Fruit fly (Drosophila melanogaster) whole organism, embryonic: Measurements from ENCODE around the gene Ran-like.

Source experiments
- Adf1 ChIP-seq: fragments of 200-800 bp; sonication (Bioruptor generic); IDR thresholded peaks from 2 replicates; pipeline ENCODE4 v1.3.6; 2022; ENCODE audit warnings: missing biosample characterization, missing genetic modification characterization
- Antp ChIP-seq: fragments of 200-800 bp; sonication (Bioruptor generic); optimal IDR thresholded peaks from 3 replicates; lab custom pipeline; 2016; ENCODE audit warnings: missing biosample characterization, missing genetic modification characterization
- Atf-2 ChIP-seq: fragments of 200-800 bp; sonication (Bioruptor generic); optimal IDR thresholded peaks from 2 replicates; lab custom pipeline; 2016; ENCODE audit warnings: missing biosample characterization, missing genetic modification characterization
- Bteb2 ChIP-seq: fragments of 200-800 bp; sonication (Bioruptor generic); optimal IDR thresholded peaks from 2 replicates; lab custom pipeline; 2016; ENCODE audit warnings: missing biosample characterization, missing genetic modification characterization
- C15 ChIP-seq: fragments of 200-800 bp; sonication (Bioruptor generic); IDR thresholded peaks from 3 replicates; pipeline ENCODE4 v1.3.6; 2022; ENCODE audit warnings: missing biosample characterization, missing genetic modification characterization
- CG10267 ChIP-seq: fragments of 200-800 bp; sonication (Bioruptor generic); optimal IDR thresholded peaks from 2 replicates; lab custom pipeline; 2018; ENCODE audit warnings: missing biosample characterization, mild to moderate bottlenecking, missing genetic modification characterization, moderate library complexity
- CG10274 ChIP-seq: fragments of 200-800 bp; sonication (Bioruptor generic); optimal IDR thresholded peaks from 3 replicates; lab custom pipeline; 2017; ENCODE audit warnings: missing biosample characterization, mild to moderate bottlenecking, missing genetic modification characterization
- CG10654 ChIP-seq: fragments of 200-800 bp; sonication (Bioruptor generic); optimal IDR thresholded peaks from 2 replicates; lab custom pipeline; 2016; ENCODE audit warnings: missing biosample characterization, missing genetic modification characterization
- CG13123 ChIP-seq: fragments of 200-800 bp; sonication (Bioruptor generic); optimal IDR thresholded peaks from 2 replicates; lab custom pipeline; 2016; ENCODE audit warnings: missing biosample characterization, missing genetic modification characterization
- CG14667 ChIP-seq: fragments of 200-800 bp; sonication (Bioruptor generic); IDR thresholded peaks from 2 replicates; pipeline ENCODE4 v1.3.6; 2022; ENCODE audit warnings: missing biosample characterization, missing genetic modification characterization
- CG14710 ChIP-seq: fragments of 200-800 bp; sonication (Bioruptor generic); optimal IDR thresholded peaks from 3 replicates; lab custom pipeline; 2019; ENCODE audit warnings: missing biosample characterization, mild to moderate bottlenecking, missing genetic modification characterization, moderate library complexity
- CG15269 ChIP-seq: fragments of 200-800 bp; sonication (Bioruptor generic); optimal IDR thresholded peaks from 2 replicates; lab custom pipeline; 2018; ENCODE audit warnings: missing biosample characterization, mild to moderate bottlenecking, missing genetic modification characterization, moderate library complexity
- CG15696 ChIP-seq: fragments of 200-800 bp; sonication (Bioruptor generic); optimal IDR thresholded peaks from 2 replicates; lab custom pipeline; 2019; ENCODE audit warnings: missing biosample characterization, mild to moderate bottlenecking, missing genetic modification characterization, moderate library complexity
- CG17612 ChIP-seq: fragments of 200-800 bp; sonication (Bioruptor generic); IDR thresholded peaks from 2 replicates; pipeline ENCODE4 v1.3.6; 2022; ENCODE audit warnings: missing biosample characterization, missing genetic modification characterization
- CG31365 ChIP-seq: fragments of 200-800 bp; sonication (Bioruptor generic); optimal IDR thresholded peaks from 2 replicates; lab custom pipeline; 2018; ENCODE audit warnings: missing biosample characterization, mild to moderate bottlenecking, missing genetic modification characterization
- CG32532 ChIP-seq: fragments of 200-800 bp; sonication (Bioruptor generic); IDR thresholded peaks from 2 replicates; pipeline ENCODE4 v1.3.6; 2022; ENCODE audit warnings: missing biosample characterization, missing genetic modification characterization
- CG3281 ChIP-seq: fragments of 200-800 bp; sonication (Bioruptor generic); optimal IDR thresholded peaks from 3 replicates; lab custom pipeline; 2017; ENCODE audit warnings: missing biosample characterization, mild to moderate bottlenecking, missing genetic modification characterization
- CG4617 ChIP-seq: fragments of 200-800 bp; sonication (Bioruptor generic); optimal IDR thresholded peaks from 3 replicates; lab custom pipeline; 2016; ENCODE audit warnings: missing biosample characterization, missing genetic modification characterization, borderline replicate concordance
- CG6689 ChIP-seq: fragments of 200-800 bp; sonication (Bioruptor generic); IDR thresholded peaks from 2 replicates; pipeline ENCODE4 v1.3.6; 2022; ENCODE audit warnings: missing biosample characterization, missing genetic modification characterization
- CG8089 ChIP-seq: fragments of 200-800 bp; sonication (Bioruptor generic); optimal IDR thresholded peaks from 3 replicates; lab custom pipeline; 2016; ENCODE audit warnings: missing biosample characterization, missing genetic modification characterization
- E2f2 ChIP-seq: fragments of 200-800 bp; sonication (Bioruptor generic); IDR thresholded peaks from 2 replicates; pipeline ENCODE4 v1.3.6; 2022; ENCODE audit warnings: missing biosample characterization, missing genetic modification characterization
- Elba2 ChIP-seq: fragments of 200-800 bp; sonication (Bioruptor generic); optimal IDR thresholded peaks from 3 replicates; lab custom pipeline; 2016; ENCODE audit warnings: missing biosample characterization, missing genetic modification characterization
- Ets97D ChIP-seq: fragments of 200-800 bp; sonication (Bioruptor generic); optimal IDR thresholded peaks from 3 replicates; lab custom pipeline; 2016; ENCODE audit warnings: missing biosample characterization, missing genetic modification characterization
- H2.0 ChIP-seq: fragments of 200-800 bp; sonication (Bioruptor generic); IDR thresholded peaks from 2 replicates; pipeline ENCODE4 v1.3.6; 2022; ENCODE audit warnings: missing biosample characterization, missing genetic modification characterization
- HHEX ChIP-seq: fragments of 200-800 bp; sonication (Bioruptor generic); optimal IDR thresholded peaks from 3 replicates; lab custom pipeline; 2017; ENCODE audit warnings: missing biosample characterization, mild to moderate bottlenecking, missing genetic modification characterization, missing genetic modification reagents
- Hand ChIP-seq: fragments of 200-800 bp; sonication (Bioruptor generic); optimal IDR thresholded peaks from 2 replicates; lab custom pipeline; 2017; ENCODE audit warnings: mild to moderate bottlenecking, missing biosample characterization, missing genetic modification reagents, missing genetic modification characterization
- HmgZ ChIP-seq: fragments of 200-800 bp; sonication (Bioruptor generic); optimal IDR thresholded peaks from 2 replicates; lab custom pipeline; 2018; ENCODE audit warnings: missing biosample characterization, mild to moderate bottlenecking, missing genetic modification characterization
- Mrtf ChIP-seq: fragments of 200-800 bp; sonication (Bioruptor generic); IDR thresholded peaks from 3 replicates; pipeline ENCODE4 v1.3.6; 2022; ENCODE audit warnings: missing biosample characterization, missing genetic modification characterization
- Neu2 ChIP-seq: fragments of 200-800 bp; sonication (Bioruptor generic); optimal IDR thresholded peaks from 3 replicates; lab custom pipeline; 2016; ENCODE audit warnings: missing biosample characterization, missing genetic modification characterization, borderline replicate concordance
- Nf-YC ChIP-seq: fragments of 200-800 bp; optimal IDR thresholded peaks from 3 replicates; lab custom pipeline; 2019; ENCODE audit warnings: missing biosample characterization, mild to moderate bottlenecking, missing genetic modification characterization, moderate library complexity
- NfI ChIP-seq: fragments of 200-800 bp; sonication (Bioruptor generic); optimal IDR thresholded peaks from 3 replicates; lab custom pipeline; 2018; ENCODE audit warnings: missing biosample characterization, mild to moderate bottlenecking, missing genetic modification characterization, moderate library complexity
- Six4 ChIP-seq: fragments of 200-800 bp; sonication (Bioruptor generic); optimal IDR thresholded peaks from 2 replicates; lab custom pipeline; 2016; ENCODE audit warnings: missing biosample characterization, missing genetic modification characterization
- YL-1 ChIP-seq: fragments of 200-800 bp; sonication (Bioruptor generic); optimal IDR thresholded peaks from 3 replicates; lab custom pipeline; 2017; ENCODE audit warnings: missing biosample characterization, mild to moderate bottlenecking, missing genetic modification characterization
- chm ChIP-seq: fragments of 200-800 bp; sonication (Bioruptor generic); IDR thresholded peaks from 2 replicates; pipeline ENCODE4 v1.3.6; 2022; ENCODE audit warnings: missing biosample characterization, missing genetic modification characterization
- crc ChIP-seq: fragments of 200-800 bp; sonication (Bioruptor generic); optimal IDR thresholded peaks from 2 replicates; lab custom pipeline; 2016; ENCODE audit warnings: missing biosample characterization, missing genetic modification characterization
- da ChIP-seq: fragments of 200-800 bp; sonication (Bioruptor generic); optimal IDR thresholded peaks from 2 replicates; lab custom pipeline; 2016; ENCODE audit warnings: missing biosample characterization, missing genetic modification characterization
- dpn ChIP-seq, 2 experiments: fragments of 200-800 bp; sonication (Bioruptor generic); optimal IDR thresholded peaks; 3 replicates each; lab custom pipeline; 2016; ENCODE audit warnings: missing biosample characterization in 2 of 2, missing genetic modification characterization in 2 of 2
- emc ChIP-seq: fragments of 200-800 bp; sonication (Bioruptor generic); optimal IDR thresholded peaks from 2 replicates; lab custom pipeline; 2016; ENCODE audit warnings: missing biosample characterization, missing genetic modification characterization
- eyg ChIP-seq: fragments of 200-800 bp; sonication (Bioruptor generic); optimal IDR thresholded peaks from 3 replicates; lab custom pipeline; 2016; ENCODE audit warnings: missing biosample characterization, missing genetic modification characterization
- gcm ChIP-seq: fragments of 200-800 bp; sonication (Bioruptor generic); optimal IDR thresholded peaks from 2 replicates; lab custom pipeline; 2019; ENCODE audit warnings: missing biosample characterization, mild to moderate bottlenecking, missing genetic modification characterization, moderate library complexity
- gcm2 ChIP-seq: fragments of 200-800 bp; sonication (Bioruptor generic); optimal IDR thresholded peaks from 2 replicates; lab custom pipeline; 2016; ENCODE audit warnings: missing biosample characterization, missing genetic modification characterization
- gsb ChIP-seq: fragments of 200-800 bp; sonication (Bioruptor generic); IDR thresholded peaks from 2 replicates; pipeline ENCODE4 v1.3.6; 2022; ENCODE audit warnings: missing biosample characterization, missing genetic modification characterization
- gt ChIP-seq: fragments of 200-800 bp; sonication (Bioruptor generic); IDR thresholded peaks from 2 replicates; pipeline ENCODE4 v1.3.6; 2022; ENCODE audit warnings: missing biosample characterization, missing genetic modification characterization
- klu ChIP-seq: fragments of 200-800 bp; sonication (Bioruptor generic); IDR thresholded peaks from 2 replicates; pipeline ENCODE4 v1.3.6; 2022; ENCODE audit warnings: missing biosample characterization, missing genetic modification characterization
- kni ChIP-seq: fragments of 200-800 bp; sonication (Bioruptor generic); optimal IDR thresholded peaks from 3 replicates; lab custom pipeline; 2017; ENCODE audit warnings: mild to moderate bottlenecking, missing biosample characterization, missing genetic modification reagents, missing genetic modification characterization
- lab ChIP-seq: fragments of 200-800 bp; sonication (Bioruptor generic); optimal IDR thresholded peaks from 3 replicates; lab custom pipeline; 2017; ENCODE audit warnings: missing biosample characterization, missing genetic modification characterization, mild to moderate bottlenecking, moderate library complexity, missing genetic modification reagents
- pnt ChIP-seq: fragments of 200-800 bp; sonication (Bioruptor generic); optimal IDR thresholded peaks from 3 replicates; lab custom pipeline; 2016; ENCODE audit warnings: missing biosample characterization, missing genetic modification characterization
- sisA ChIP-seq: fragments of 200-800 bp; sonication (Bioruptor generic); IDR thresholded peaks from 2 replicates; pipeline ENCODE4 v1.3.6; 2022; ENCODE audit warnings: missing biosample characterization, missing genetic modification characterization
- tin ChIP-seq: fragments of 200-800 bp; sonication (Bioruptor generic); optimal IDR thresholded peaks from 3 replicates; lab custom pipeline; 2016; ENCODE audit warnings: missing biosample characterization, missing genetic modification characterization
- z ChIP-seq: fragments of 200-800 bp; sonication (Bioruptor generic); IDR thresholded peaks from 3 replicates; pipeline ENCODE4 v1.3.6; 2022; ENCODE audit warnings: missing biosample characterization, missing genetic modification characterization
- zfh1 ChIP-seq: fragments of 200-800 bp; sonication (Bioruptor generic); IDR thresholded peaks from 3 replicates; pipeline ENCODE4 v1.3.6; 2022; ENCODE audit warnings: missing biosample characterization, missing genetic modification characterization

Ran-like gene

dm6 chr3L:15493886-15494598 is 8.8 kb upstream of the Ran-like start (continued):
- TF ChIP-seq chm (GFP tag; lab: Robert Waterston, UW) = 0 out of 2 replicates have a peak, but pooled peaks have one; percentile 37
- no peak for TF ChIP-seq CG14667 (GFP tag; lab: Robert Waterston, UW)
- TF ChIP-seq zfh1 = no peak
- no peak for TF ChIP-seq eyg (GFP tag; lab: Kevin White, UChicago)
- TF ChIP-seq Antp (GFP tag; lab: Kevin White, UChicago) = no peak
- TF ChIP-seq CG13123 (GFP tag; lab: Kevin White, UChicago) = no peak
- TF ChIP-seq HmgZ (tag; lab: Kevin White, UChicago) = no peak
- peak; percentile 43; the same call in 1 of the 2 replicates for TF ChIP-seq sisA (GFP tag; lab: Robert Waterston, UW)
- TF ChIP-seq Nf-YC = no peak
- TF ChIP-seq CG15696 (tag; lab: Kevin White, UChicago) = no peak
- TF ChIP-seq gt = no peak
- TF ChIP-seq emc (GFP tag; lab: Kevin White, UChicago) = no peak
- no peak for TF ChIP-seq klu
- TF ChIP-seq Mrtf (GFP tag; lab: Robert Waterston, UW) = no peak
- peak; percentile 24; the same call in 1 of the 2 replicates for TF ChIP-seq CG32532 (GFP tag; lab: Robert Waterston, UW)
- 0 out of 2 replicates have a peak, but pooled peaks have one; percentile 9 for TF ChIP-seq CG6689
- TF ChIP-seq lab (GFP tag; lab: Kevin White, UChicago) = peak; percentile 35
- no peak for TF ChIP-seq kni (GFP tag; lab: Kevin White, UChicago)
- no peak for TF ChIP-seq crc (GFP tag; lab: Kevin White, UChicago)
- no peak for TF ChIP-seq CG8089 (GFP tag; lab: Kevin White, UChicago)
- TF ChIP-seq Atf-2 (GFP tag; lab: Kevin White, UChicago) = no peak
- no peak for TF ChIP-seq HHEX (GFP tag; lab: Kevin White, UChicago)
- no peak for TF ChIP-seq YL-1 (GFP tag; lab: Kevin White, UChicago)
- no peak for TF ChIP-seq Six4
- TF ChIP-seq Elba2 = no peak
- TF ChIP-seq H2.0 (GFP tag; lab: Robert Waterston, UW) = no peak
- no peak for TF ChIP-seq CG10654 (GFP tag; lab: Kevin White, UChicago)
- TF ChIP-seq Neu2 (GFP tag; lab: Kevin White, UChicago) = no peak
- peak; percentile 28 for TF ChIP-seq CG15269 (tag; lab: Kevin White, UChicago)
- TF ChIP-seq CG31365 (tag; lab: Kevin White, UChicago) = no peak
- no peak for TF ChIP-seq gcm2
- no peak for TF ChIP-seq CG17612 (GFP tag; lab: Robert Waterston, UW)
- TF ChIP-seq pnt = no peak
- TF ChIP-seq dpn (GFP tag; optimal IDR thresholded peaks at IDR 0.05; lab: Kevin White, UChicago) = no peak
- no peak for TF ChIP-seq Adf1 (GFP tag; lab: Robert Waterston, UW)
- TF ChIP-seq gcm = no peak
- TF ChIP-seq tin = no peak
- TF ChIP-seq Hand = no peak
- no peak for TF ChIP-seq C15 (GFP tag; lab: Robert Waterston, UW)
- TF ChIP-seq CG14710 (tag; lab: Kevin White, UChicago) = no peak
- no peak for TF ChIP-seq Bteb2 (GFP tag; lab: Kevin White, UChicago)
- no peak for TF ChIP-seq E2f2 (GFP tag; lab: Robert Waterston, UW)
- TF ChIP-seq CG4617 (GFP tag; lab: Kevin White, UChicago) = no peak
- no peak for TF ChIP-seq Ets97D (GFP tag; lab: Kevin White, UChicago)
- TF ChIP-seq gsb (GFP tag; lab: Robert Waterston, UW) = no peak
- peak; percentile 28 for TF ChIP-seq CG10267
- TF ChIP-seq NfI (GFP tag; lab: Kevin White, UChicago) = no peak
- TF ChIP-seq da (GFP tag; lab: Kevin White, UChicago) = no peak
- no peak for TF ChIP-seq z
- no peak for TF ChIP-seq CG10274 (GFP tag; lab: Kevin White, UChicago)
- peak; percentile 54 for TF ChIP-seq CG3281
